Fruit fly (Drosophila melanogaster) whole organism, wandering third instar larva: ENCODE measurements around the gene CG34149.
A peak's percentile ranks its signal among the peaks of the same experiment; 100 is the strongest.

Experiments used
- Abd-B ChIP-seq: fragments of >200 bp; optimal IDR thresholded peaks from 2 replicates; lab custom pipeline; 2017; ENCODE audit warnings: missing biosample characterization, missing genetic modification characterization
- CG32264 ChIP-seq: fragments of 200-800 bp; sonication (Bioruptor generic); optimal IDR thresholded peaks from 2 replicates; lab custom pipeline; 2016; ENCODE audit warnings: missing biosample characterization, missing genetic modification characterization
- CG9705 ChIP-seq: fragments of 200-800 bp; sonication (Bioruptor generic); optimal IDR thresholded peaks from 2 replicates; lab custom pipeline; 2018; ENCODE audit warnings: missing biosample characterization, mild to moderate bottlenecking, missing genetic modification characterization
- CrebA ChIP-seq: fragments of 200-800 bp; sonication (Bioruptor generic); optimal IDR thresholded peaks from 2 replicates; lab custom pipeline; 2016; ENCODE audit warnings: missing biosample characterization, mild to moderate bottlenecking, missing genetic modification characterization, borderline replicate concordance
- Dif ChIP-seq: fragments of 200-275, 200-300 bp; sonication (Bioruptor generic); optimal IDR thresholded peaks from 2 replicates; lab custom pipeline; 2018; ENCODE audit warnings: missing biosample characterization, missing genetic modification characterization; ENCODE audit not compliant: partially characterized antibody
- GATAd ChIP-seq: sonication (Bioruptor generic); optimal IDR thresholded peaks from 2 replicates; lab custom pipeline; 2016; ENCODE audit warnings: missing biosample characterization, missing genetic modification characterization
- HLH106 ChIP-seq: fragments of 200-800 bp; optimal IDR thresholded peaks from 3 replicates; lab custom pipeline; 2019; ENCODE audit warnings: missing biosample characterization, mild to moderate bottlenecking, missing genetic modification characterization, moderate library complexity
- Hnf4 ChIP-seq: fragments of 200-800 bp; sonication (Bioruptor generic); optimal IDR thresholded peaks from 2 replicates; lab custom pipeline; 2016; ENCODE audit warnings: missing biosample characterization, mild to moderate bottlenecking, missing genetic modification characterization
- Hr78 ChIP-seq: fragments of >200 bp; optimal IDR thresholded peaks from 2 replicates; lab custom pipeline; 2017; ENCODE audit warnings: missing biosample characterization, missing genetic modification characterization
- Hr83 ChIP-seq: fragments of 200-300 bp; sonication (Bioruptor generic); optimal IDR thresholded peaks from 2 replicates; lab custom pipeline; 2016; ENCODE audit warnings: missing biosample characterization, mild to moderate bottlenecking, missing genetic modification characterization, moderate library complexity; ENCODE audit not compliant: poor library complexity, severe bottlenecking
- Jra ChIP-seq: sonication (Bioruptor generic); optimal IDR thresholded peaks from 2 replicates; lab custom pipeline; 2016; ENCODE audit warnings: missing biosample characterization, missing genetic modification characterization
- Mio ChIP-seq: sonication (Bioruptor generic); optimal IDR thresholded peaks from 2 replicates; lab custom pipeline; 2016; ENCODE audit warnings: missing biosample characterization, missing genetic modification characterization
- Myc ChIP-seq: fragments of >200 bp; optimal IDR thresholded peaks from 2 replicates; lab custom pipeline; 2017
- N ChIP-seq: fragments of >200 bp; optimal IDR thresholded peaks from 2 replicates; lab custom pipeline; 2018; ENCODE audit warnings: missing biosample characterization, missing external identifiers, missing genetic modification characterization
- Rel ChIP-seq, 2 experiments: fragments of 200-800 bp; sonication (Bioruptor generic) in 1 of 2; optimal IDR thresholded peaks; 2 replicates in 1 of 2; 3 replicates in 1 of 2; lab custom pipeline; 2016 to 2019; ENCODE audit warnings: mild to moderate bottlenecking in 2 of 2, missing biosample characterization in 2 of 2, missing genetic modification characterization in 2 of 2, moderate library complexity in 1 of 2
- Sp1 ChIP-seq: fragments of 200-800 bp; sonication (Bioruptor generic); optimal IDR thresholded peaks from 3 replicates; lab custom pipeline; 2019; ENCODE audit warnings: missing biosample characterization, mild to moderate bottlenecking, missing genetic modification characterization, moderate library complexity
- Vsx2 ChIP-seq: fragments of 200-300, 225-300 bp; sonication (Bioruptor generic); optimal IDR thresholded peaks from 2 replicates; lab custom pipeline; 2018; ENCODE audit warnings: missing biosample characterization, missing genetic modification characterization; ENCODE audit not compliant: partially characterized antibody
- br ChIP-seq: fragments of 200-800 bp; sonication (Bioruptor generic); optimal IDR thresholded peaks from 2 replicates; lab custom pipeline; 2016; ENCODE audit warnings: missing biosample characterization, missing genetic modification characterization
- brk ChIP-seq: fragments of 200-800 bp; sonication (Bioruptor generic); optimal IDR thresholded peaks from 2 replicates; lab custom pipeline; 2016; ENCODE audit warnings: missing biosample characterization, mild to moderate bottlenecking, missing genetic modification characterization
- dl ChIP-seq, 2 experiments: fragments of 175-275, 200-275 bp in 1 of 2; fragments of 200-275 bp in 1 of 2; sonication (Bioruptor generic); optimal IDR thresholded peaks; lab custom pipeline; 2018; ENCODE audit warnings: mild to moderate bottlenecking in 2 of 2, missing biosample characterization in 2 of 2, missing genetic modification characterization in 2 of 2, moderate library complexity in 2 of 2; ENCODE audit not compliant: partially characterized antibody in 2 of 2, insufficient read depth in 1 of 2
- dmrt93B ChIP-seq: fragments of 200-800 bp; sonication (Bioruptor generic); optimal IDR thresholded peaks from 2 replicates; lab custom pipeline; 2018; ENCODE audit warnings: missing biosample characterization, mild to moderate bottlenecking, missing genetic modification characterization
- dsf ChIP-seq: sonication (Bioruptor generic); optimal IDR thresholded peaks from 2 replicates; lab custom pipeline; 2016; ENCODE audit warnings: missing biosample characterization, missing genetic modification characterization, borderline replicate concordance
- ey ChIP-seq: fragments of 200-800 bp; sonication (Bioruptor generic); optimal IDR thresholded peaks from 2 replicates; lab custom pipeline; 2016; ENCODE audit warnings: missing biosample characterization, missing genetic modification characterization
- foxo ChIP-seq, 2 experiments: fragments of 200-800 bp; sonication (Bioruptor generic); optimal IDR thresholded peaks; 2 replicates in 1 of 2; 3 replicates in 1 of 2; lab custom pipeline; 2016 to 2017; ENCODE audit warnings: missing biosample characterization in 2 of 2, missing genetic modification characterization in 2 of 2
- fru ChIP-seq: fragments of 200-800 bp; sonication (Bioruptor generic); optimal IDR thresholded peaks from 3 replicates; lab custom pipeline; 2016; ENCODE audit warnings: missing biosample characterization, mild to moderate bottlenecking, missing genetic modification characterization
- jim ChIP-seq: fragments of 175-275, 200-325 bp; sonication (Bioruptor generic); optimal IDR thresholded peaks from 2 replicates; lab custom pipeline; 2016; ENCODE audit warnings: missing biosample characterization, mild to moderate bottlenecking, missing genetic modification characterization
- lola ChIP-seq: fragments of >200 bp; optimal IDR thresholded peaks from 2 replicates; lab custom pipeline; 2017; ENCODE audit warnings: missing biosample characterization, missing genetic modification characterization
- pan ChIP-seq: fragments of >200 bp; optimal IDR thresholded peaks from 2 replicates; lab custom pipeline; 2017
- psq ChIP-seq: fragments of 200-800 bp; sonication (Bioruptor generic); optimal IDR thresholded peaks from 3 replicates; lab custom pipeline; 2017; ENCODE audit warnings: missing biosample characterization, mild to moderate bottlenecking, missing genetic modification characterization, moderate library complexity
- rgr ChIP-seq: fragments of 200-800 bp; sonication (Bioruptor generic); optimal IDR thresholded peaks from 3 replicates; lab custom pipeline; 2016; ENCODE audit warnings: missing biosample characterization, mild to moderate bottlenecking, missing genetic modification characterization
- sage ChIP-seq: fragments of 200-800 bp; sonication (Bioruptor generic); optimal IDR thresholded peaks from 2 replicates; lab custom pipeline; 2016; ENCODE audit warnings: missing biosample characterization, mild to moderate bottlenecking, missing genetic modification characterization
- sv ChIP-seq: fragments of 200-800 bp; sonication (Bioruptor generic); optimal IDR thresholded peaks from 3 replicates; lab custom pipeline; 2016; ENCODE audit warnings: missing biosample characterization, missing genetic modification characterization
- tai ChIP-seq: sonication (Bioruptor generic); optimal IDR thresholded peaks from 2 replicates; lab custom pipeline; 2016; ENCODE audit warnings: missing biosample characterization, missing genetic modification characterization
- woc ChIP-seq: sonication (Bioruptor generic); optimal IDR thresholded peaks from 2 replicates; lab custom pipeline; 2016; ENCODE audit warnings: missing biosample characterization, mild to moderate bottlenecking, missing genetic modification characterization

Gene CG34149

DNA sequence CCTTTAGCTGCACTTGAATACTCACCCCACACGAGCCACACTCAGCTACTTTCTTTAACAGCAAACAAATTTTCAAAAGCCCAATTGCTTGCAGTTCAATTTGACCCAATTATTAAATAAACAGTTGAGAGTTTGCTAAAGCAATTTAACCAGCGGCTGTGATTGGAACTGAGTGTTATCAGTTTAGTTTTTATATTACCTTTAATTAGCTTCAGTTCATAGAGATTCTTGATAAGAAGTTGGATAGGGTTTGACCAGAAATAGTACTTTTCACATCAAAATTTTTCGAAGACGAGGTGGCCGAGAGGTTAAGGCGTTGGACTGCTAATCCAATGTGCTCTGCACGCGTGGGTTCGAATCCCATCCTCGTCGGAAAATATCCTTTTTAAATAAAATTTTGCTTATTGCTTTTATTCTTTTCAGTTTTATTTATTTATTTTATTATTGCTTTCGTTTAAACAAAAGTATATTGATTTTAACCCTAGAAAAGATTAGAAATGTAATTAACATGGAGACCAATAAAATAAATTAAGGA, 16.4 kb downstream of the CG34149 start:
- TF ChIP-seq brk (GFP tag; lab: Kevin White, UChicago), result no peak
- TF ChIP-seq dsf, result no peak
- no peak for TF ChIP-seq dl (GFP tag; optimal IDR thresholded peaks at IDR 0.05; lab: Kevin White, UChicago; ENCODE audit: insufficient read depth in 1 of 2, partially characterized antibody in 2 of 2)
- TF ChIP-seq lola (GFP tag; lab: Kevin White, UChicago), result no peak
- no peak for TF ChIP-seq Vsx2 (GFP tag; lab: Kevin White, UChicago)
- TF ChIP-seq br (GFP tag; lab: Kevin White, UChicago), result no peak
- TF ChIP-seq, all 38 proteins: peak for 0

DNA sequence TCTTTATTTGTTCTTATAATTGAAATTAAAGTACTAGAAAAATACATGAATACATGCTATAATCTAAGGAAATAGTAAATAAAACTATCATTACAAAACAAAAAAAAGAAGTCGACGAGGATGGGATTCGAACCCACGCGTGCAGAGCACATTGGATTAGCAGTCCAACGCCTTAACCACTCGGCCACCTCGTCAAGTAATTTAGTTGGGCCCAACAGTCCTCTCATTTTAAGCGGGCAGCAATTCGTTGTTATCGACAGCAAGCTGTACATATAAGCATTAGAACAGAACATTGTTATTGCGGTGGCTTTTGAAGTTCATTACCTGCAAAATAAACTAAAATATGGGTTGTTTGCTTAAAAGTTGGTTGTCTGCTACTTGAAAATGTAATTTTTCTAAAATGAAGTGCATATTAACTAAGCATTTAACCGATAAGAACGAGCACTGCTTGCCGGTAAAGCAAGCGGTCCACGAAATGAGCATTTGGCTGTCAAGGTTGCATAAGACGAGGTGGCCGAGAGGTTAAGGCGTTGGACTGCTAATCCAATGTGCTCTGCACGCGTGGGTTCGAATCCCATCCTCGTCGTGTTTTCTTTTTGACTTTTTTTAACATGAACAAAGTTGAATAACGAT, 17.3 kb downstream of the CG34149 start:
- no peak for TF ChIP-seq Jra (GFP tag; lab: Kevin White, UChicago)
- no peak for TF ChIP-seq dl (GFP tag; optimal IDR thresholded peaks at IDR 0.05; lab: Kevin White, UChicago; ENCODE audit: insufficient read depth in 1 of 2, partially characterized antibody in 2 of 2)
- TF ChIP-seq foxo (GFP tag; optimal IDR thresholded peaks at IDR 0.05; lab: Kevin White, UChicago), result no peak
- no peak for TF ChIP-seq dsf
- peak; percentile 77 for TF ChIP-seq N
- TF ChIP-seq ey, result no peak
- TF ChIP-seq CrebA (GFP tag; lab: Kevin White, UChicago), result no peak
- no peak for TF ChIP-seq psq (GFP tag; lab: Kevin White, UChicago)
- TF ChIP-seq HLH106 (tag; lab: Kevin White, UChicago), result no peak
- no peak for TF ChIP-seq Rel (GFP tag; optimal IDR thresholded peaks at IDR 0.05; lab: Kevin White, UChicago)
- TF ChIP-seq Rel (tag; optimal IDR thresholded peaks at IDR 0.05; lab: Kevin White, UChicago), result no peak
- no peak for TF ChIP-seq Mio (GFP tag; lab: Kevin White, UChicago)
- TF ChIP-seq fru (GFP tag; lab: Kevin White, UChicago), result no peak
- TF ChIP-seq Myc (lab: Kevin White, UChicago), result peak; percentile 23
- TF ChIP-seq Hnf4 (GFP tag; lab: Kevin White, UChicago), result no peak
- TF ChIP-seq woc (GFP tag; lab: Kevin White, UChicago), result no peak
- no peak for TF ChIP-seq sage
- TF ChIP-seq Abd-B (GFP tag; lab: Kevin White, UChicago), result peak; percentile 14
- no peak for TF ChIP-seq pan
- no peak for TF ChIP-seq rgr
- no peak for TF ChIP-seq brk (GFP tag; lab: Kevin White, UChicago)
- TF ChIP-seq br (GFP tag; lab: Kevin White, UChicago), result no peak
- no peak for TF ChIP-seq sv (GFP tag; lab: Kevin White, UChicago)
- no peak for TF ChIP-seq dmrt93B (GFP tag; lab: Kevin White, UChicago)
- no peak for TF ChIP-seq Sp1 (GFP tag; lab: Kevin White, UChicago)
- TF ChIP-seq Hr78, result no peak
- TF ChIP-seq jim, result no peak

DNA sequence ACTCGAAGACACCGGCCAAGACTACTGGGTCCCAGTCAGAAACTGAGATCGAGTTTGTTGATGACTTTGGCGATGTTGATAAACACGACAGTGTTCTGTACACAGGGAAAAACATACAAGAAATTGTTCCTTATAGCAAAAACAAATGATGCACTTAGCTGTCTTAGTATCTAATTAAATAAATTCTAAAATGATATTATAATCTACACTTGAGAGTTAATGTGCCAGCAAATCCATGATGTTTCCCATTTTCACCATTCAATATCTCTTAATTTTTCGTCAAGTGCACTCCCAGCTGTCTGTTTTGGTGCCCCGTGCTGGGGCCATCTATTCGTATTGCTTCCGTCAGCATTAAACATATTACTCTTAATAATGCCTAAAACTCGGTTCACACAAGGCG, 20.3 kb downstream of the CG34149 start:
- TF ChIP-seq Hr83 (GFP tag; lab: Kevin White, UChicago) (no peak), sv (GFP tag; lab: Kevin White, UChicago) (peak; percentile 18), N (no peak), jim (no peak)

DNA sequence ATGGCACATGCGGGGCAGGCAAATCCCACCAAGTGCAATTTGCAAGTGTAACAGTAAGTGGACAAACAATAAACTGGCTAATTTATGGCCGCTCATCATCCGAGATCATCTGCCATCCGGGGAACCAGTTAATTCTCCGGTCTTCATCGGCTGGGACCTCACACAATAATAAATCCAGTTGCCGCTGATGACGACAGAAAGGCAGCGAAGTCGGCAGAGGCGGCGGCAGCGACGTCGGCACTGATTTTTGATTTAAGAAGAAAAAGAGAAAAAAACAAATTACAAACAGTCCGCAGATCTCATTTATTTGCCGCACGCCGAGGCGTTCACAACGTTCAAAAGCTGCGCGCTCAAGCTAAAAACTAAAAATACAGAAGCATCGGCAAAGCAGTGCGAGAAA, 22.4 kb downstream of the CG34149 start, which contains the start of gene CG13856:
Gene CG13856, plus strand, starts transcription at position 301 of the 400 bp plus-strand sequence.
- TF ChIP-seq Dif (GFP tag; lab: Kevin White, UChicago), result no peak
- TF ChIP-seq Hnf4 (GFP tag; lab: Kevin White, UChicago), result no peak
- TF ChIP-seq lola (GFP tag; lab: Kevin White, UChicago), result no peak

DNA sequence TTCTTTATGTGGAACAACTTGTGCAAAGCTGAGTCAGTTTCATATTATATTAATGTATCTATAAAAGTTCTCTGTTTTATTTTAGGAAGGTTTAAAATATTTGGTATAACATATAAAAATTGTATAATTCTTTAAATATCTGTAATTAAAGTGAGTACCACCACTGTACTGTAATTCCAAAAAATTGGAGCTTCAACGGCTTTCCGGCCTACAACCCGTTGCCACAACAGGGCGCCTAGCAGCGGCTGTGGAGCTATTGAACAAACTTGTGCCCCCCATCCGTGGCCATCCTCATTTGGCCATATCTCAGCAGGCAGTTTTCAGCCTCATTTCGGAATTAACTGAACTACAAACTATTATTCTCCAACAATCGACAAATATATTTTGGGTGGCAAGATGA, 25.7 kb downstream of the CG34149 start, which contains the start of gene CG13855:
Gene CG13855, plus strand, starts transcription at position 301 of the 400 bp plus-strand sequence.
- TF ChIP-seq CG9705 (GFP tag; lab: Kevin White, UChicago) (no peak), CrebA (GFP tag; lab: Kevin White, UChicago) (no peak), Abd-B (GFP tag; lab: Kevin White, UChicago) (no peak), dmrt93B (GFP tag; lab: Kevin White, UChicago) (no peak), dl (GFP tag; optimal IDR thresholded peaks at IDR 0.05; lab: Kevin White, UChicago; ENCODE audit: insufficient read depth in 1 of 2, partially characterized antibody in 2 of 2) (no peak), CG32264 (GFP tag; lab: Kevin White, UChicago) (no peak), Hr83 (GFP tag; lab: Kevin White, UChicago) (no peak), Hnf4 (GFP tag; lab: Kevin White, UChicago) (no peak), sage (no peak), psq (GFP tag; lab: Kevin White, UChicago) (no peak), ey (no peak), lola (GFP tag; lab: Kevin White, UChicago) (no peak), tai (GFP tag; lab: Kevin White, UChicago) (no peak), N (no peak), fru (GFP tag; lab: Kevin White, UChicago) (no peak), Dif (GFP tag; lab: Kevin White, UChicago) (no peak), GATAd (GFP tag; lab: Kevin White, UChicago) (no peak), Sp1 (GFP tag; lab: Kevin White, UChicago) (no peak), HLH106 (tag; lab: Kevin White, UChicago) (no peak), sv (GFP tag; lab: Kevin White, UChicago) (no peak)
- TF ChIP-seq, all 38 proteins: peak for 0
